Worm (Caenorhabditis elegans) whole organism, L1 larva: ENCODE data around the gene ccdc-47.
A peak's percentile ranks its signal among the peaks of the same experiment; 100 is the strongest.

Experiments used
- C16A3.4 ChIP-seq: fragments of 150-350 bp; optimal IDR thresholded peaks from 2 replicates; lab custom pipeline; 2014; ENCODE audit warnings: missing biosample characterization, missing genetic modification characterization
- Y116A8C.19 ChIP-seq: sonication (generic microtip); optimal IDR thresholded peaks from 2 replicates; lab custom pipeline; 2016; ENCODE audit warnings: missing compliant biosample characterization, missing genetic modification characterization, borderline replicate concordance
- alr-1 ChIP-seq: fragments of 200-800 bp; sonication (Bioruptor generic); optimal IDR thresholded peaks from 2 replicates; lab custom pipeline; 2018; ENCODE audit warnings: borderline replicate concordance, mild to moderate bottlenecking, missing genetic modification characterization, missing compliant biosample characterization
- aly-2 ChIP-seq: fragments of 150-350 bp; optimal IDR thresholded peaks from 2 replicates; lab custom pipeline; 2014; ENCODE audit warnings: missing biosample characterization, missing genetic modification characterization
- blmp-1 ChIP-seq: fragments of 150-350 bp; optimal IDR thresholded peaks from 2 replicates; lab custom pipeline; 2014; ENCODE audit warnings: missing biosample characterization, missing genetic modification characterization
- ceh-63 ChIP-seq: fragments of 200-800 bp; sonication (Bioruptor generic); optimal IDR thresholded peaks from 2 replicates; lab custom pipeline; 2018; ENCODE audit warnings: mild to moderate bottlenecking, missing genetic modification characterization, missing compliant biosample characterization
- ceh-82 ChIP-seq, 3 experiments: fragments of 150-350 bp in 1 of 3; sonication (generic microtip) in 2 of 3; optimal IDR thresholded peaks; 2 replicates each; lab custom pipeline; 2014 to 2017; ENCODE audit warnings: missing biosample characterization in 3 of 3, missing genetic modification characterization in 3 of 3
- ceh-88 ChIP-seq: fragments of 200-800 bp; sonication (Bioruptor generic); IDR thresholded peaks from 2 replicates; pipeline ENCODE4 v1.3.6; 2022; ENCODE audit warnings: missing genetic modification characterization, missing compliant biosample characterization
- ces-1 ChIP-seq: fragments of 150-350 bp; optimal IDR thresholded peaks from 2 replicates; lab custom pipeline; 2014; ENCODE audit warnings: missing biosample characterization, missing genetic modification reagents, missing genetic modification characterization
- dpl-1 ChIP-seq, 3 experiments: fragments of 150-350 bp in 2 of 3; sonication (generic microtip) in 1 of 3; optimal IDR thresholded peaks; 2 replicates each; lab custom pipeline; 2014 to 2017; ENCODE audit warnings: missing biosample characterization in 3 of 3, missing genetic modification characterization in 3 of 3, missing genetic modification reagents in 3 of 3
- dsc-1 ChIP-seq: sonication (generic microtip); optimal IDR thresholded peaks from 2 replicates; lab custom pipeline; 2016; ENCODE audit warnings: mild to moderate bottlenecking, missing genetic modification characterization, missing compliant biosample characterization
- efl-1 ChIP-seq, 4 experiments: fragments of 150-350 bp; optimal IDR thresholded peaks in 3 of 4; peaks in 1 of 4; 1 replicate in 1 of 4; 2 replicates in 3 of 4; lab custom pipeline; 2014; ENCODE audit warnings: missing biosample characterization in 2 of 4, missing genetic modification characterization in 2 of 4, missing genetic modification reagents in 2 of 4
- efl-3 ChIP-seq: fragments of 200-800 bp; sonication (Bioruptor generic); optimal IDR thresholded peaks from 2 replicates; lab custom pipeline; 2018; ENCODE audit warnings: mild to moderate bottlenecking, missing genetic modification characterization, missing compliant biosample characterization
- egl-13 ChIP-seq: sonication (generic microtip); optimal IDR thresholded peaks from 2 replicates; lab custom pipeline; 2016; ENCODE audit warnings: missing genotype, missing genetic modification reagents, missing genetic modification characterization, missing compliant biosample characterization
- egl-27 ChIP-seq, 2 experiments: fragments of 150-350 bp in 1 of 2; sonication (generic microtip); optimal IDR thresholded peaks; 3 replicates each; lab custom pipeline; 2017 to 2018; ENCODE audit warnings: missing biosample characterization in 2 of 2, missing genetic modification characterization in 2 of 2, missing genetic modification reagents in 2 of 2
- elt-2 ChIP-seq: sonication (generic microtip); optimal IDR thresholded peaks from 2 replicates; lab custom pipeline; 2016; ENCODE audit warnings: missing genetic modification characterization, mild to moderate bottlenecking, inconsistent platforms, missing compliant biosample characterization, missing genetic modification reagents
- elt-3 ChIP-seq, 6 experiments: fragments of 150-350 bp in 1 of 6; sonication (generic microtip); optimal IDR thresholded peaks; 2 replicates each; lab custom pipeline; 2017 to 2018; ENCODE audit warnings: missing biosample characterization in 6 of 6, missing genetic modification characterization in 6 of 6, inconsistent platforms in 1 of 6
- ets-5 ChIP-seq: fragments of 200-800 bp; sonication (Bioruptor generic); IDR thresholded peaks from 2 replicates; pipeline ENCODE4 v1.3.6; 2022; ENCODE audit warnings: missing genetic modification characterization, missing compliant biosample characterization
- fkh-10 ChIP-seq: sonication (generic microtip); optimal IDR thresholded peaks from 2 replicates; lab custom pipeline; 2017; ENCODE audit warnings: missing biosample characterization, missing genetic modification reagents, missing genetic modification characterization
- fkh-4 ChIP-seq: sonication (generic microtip); optimal IDR thresholded peaks from 2 replicates; lab custom pipeline; 2016; ENCODE audit warnings: missing compliant biosample characterization, missing genetic modification characterization, borderline replicate concordance
- fkh-8 ChIP-seq: sonication (generic microtip); optimal IDR thresholded peaks from 2 replicates; lab custom pipeline; 2016; ENCODE audit warnings: mild to moderate bottlenecking, missing genetic modification characterization, missing compliant biosample characterization
- fos-1 ChIP-seq: fragments of 150-350 bp; optimal IDR thresholded peaks from 2 replicates; lab custom pipeline; 2014; ENCODE audit warnings: missing biosample characterization, missing genetic modification characterization
- grh-1 ChIP-seq: fragments of 200-800 bp; sonication (Bioruptor generic); IDR thresholded peaks from 2 replicates; pipeline ENCODE4 v1.3.6; 2022; ENCODE audit warnings: missing genetic modification reagents, missing genetic modification characterization, missing compliant biosample characterization
- hlh-4 ChIP-seq: sonication (generic microtip); optimal IDR thresholded peaks from 2 replicates; lab custom pipeline; 2016; ENCODE audit warnings: mild to moderate bottlenecking, missing genetic modification characterization, missing compliant biosample characterization
- isw-1 ChIP-seq: fragments of 200-800 bp; sonication (Bioruptor generic); IDR thresholded peaks from 2 replicates; pipeline ENCODE4 v1.3.6; 2022; ENCODE audit warnings: missing genetic modification characterization, missing compliant biosample characterization
- lsy-2 ChIP-seq, 2 experiments: fragments of 150-350 bp; optimal IDR thresholded peaks; 2 replicates each; lab custom pipeline; 2014; ENCODE audit warnings: missing biosample characterization in 2 of 2, missing genetic modification characterization in 2 of 2
- mab-9 ChIP-seq: fragments of 200-800 bp; sonication (Bioruptor generic); IDR thresholded peaks from 2 replicates; pipeline ENCODE4 v1.3.6; 2022; ENCODE audit warnings: missing genetic modification reagents, missing genetic modification characterization, missing compliant biosample characterization
- mdl-1 ChIP-seq, 2 experiments: fragments of 150-350 bp; optimal IDR thresholded peaks; 2 replicates each; lab custom pipeline; 2014 to 2017; ENCODE audit warnings: missing biosample characterization in 2 of 2, missing genetic modification characterization in 2 of 2, inconsistent platforms in 1 of 2
- mep-1 ChIP-seq: fragments of 150-350 bp; optimal IDR thresholded peaks from 2 replicates; lab custom pipeline; 2014; ENCODE audit warnings: missing biosample characterization, missing genetic modification characterization
- nhr-11 ChIP-seq: fragments of 150-350 bp; optimal IDR thresholded peaks from 2 replicates; lab custom pipeline; 2014; ENCODE audit warnings: missing biosample characterization, missing genetic modification characterization
- nhr-20 ChIP-seq: sonication (generic microtip); optimal IDR thresholded peaks from 2 replicates; lab custom pipeline; 2016; ENCODE audit warnings: mild to moderate bottlenecking, missing genetic modification characterization, missing compliant biosample characterization
- nhr-28 ChIP-seq: fragments of 150-350 bp; optimal IDR thresholded peaks from 2 replicates; lab custom pipeline; 2014; ENCODE audit warnings: missing biosample characterization, missing genetic modification characterization
- nhr-77 ChIP-seq: fragments of 150-350 bp; optimal IDR thresholded peaks from 2 replicates; lab custom pipeline; 2014; ENCODE audit warnings: missing biosample characterization, missing genetic modification characterization
- nhr-84 ChIP-seq: sonication (generic microtip); optimal IDR thresholded peaks from 2 replicates; lab custom pipeline; 2017; ENCODE audit warnings: missing biosample characterization, missing genetic modification characterization
- nhr-85 ChIP-seq: sonication (generic microtip); peaks from one replicate; lab custom pipeline; 2016; ENCODE audit warnings: missing genetic modification characterization, inconsistent platforms, missing compliant biosample characterization
- nhr-90 ChIP-seq: sonication (generic microtip); optimal IDR thresholded peaks from 2 replicates; lab custom pipeline; 2016; ENCODE audit warnings: mild to moderate bottlenecking, missing genetic modification characterization, missing compliant biosample characterization; ENCODE audit not compliant: poor library complexity
- pqm-1 ChIP-seq: sonication (generic microtip); optimal IDR thresholded peaks from 3 replicates; lab custom pipeline; 2017; ENCODE audit warnings: missing biosample characterization, missing genetic modification characterization
- rnt-1 ChIP-seq: sonication (generic microtip); optimal IDR thresholded peaks from 2 replicates; lab custom pipeline; 2016; ENCODE audit warnings: mild to moderate bottlenecking, missing genetic modification characterization, moderate library complexity, missing compliant biosample characterization
- sox-4 ChIP-seq: sonication (generic microtip); optimal IDR thresholded peaks from 2 replicates; lab custom pipeline; 2016; ENCODE audit warnings: missing genetic modification characterization, missing compliant biosample characterization
- tbx-2 ChIP-seq: sonication (generic microtip); optimal IDR thresholded peaks from 2 replicates; lab custom pipeline; 2016; ENCODE audit warnings: missing genetic modification characterization, missing compliant biosample characterization
- unc-130 ChIP-seq: fragments of 150-350 bp; optimal IDR thresholded peaks from 2 replicates; lab custom pipeline; 2017; ENCODE audit warnings: missing biosample characterization, missing genetic modification characterization, inconsistent platforms
- unc-62 ChIP-seq: fragments of 150-350 bp; optimal IDR thresholded peaks from 2 replicates; lab custom pipeline; 2014; ENCODE audit warnings: missing biosample characterization, missing genetic modification reagents, missing genetic modification characterization
- unc-86 ChIP-seq: sonication (generic microtip); optimal IDR thresholded peaks from 2 replicates; lab custom pipeline; 2016; ENCODE audit warnings: missing genetic modification characterization, missing compliant biosample characterization
- vab-15 ChIP-seq: sonication (generic microtip); optimal IDR thresholded peaks from 2 replicates; lab custom pipeline; 2017; ENCODE audit warnings: missing genotype, mild to moderate bottlenecking, missing genetic modification characterization, missing compliant biosample characterization
- zag-1 ChIP-seq: fragments of 150-350 bp; optimal IDR thresholded peaks from 2 replicates; lab custom pipeline; 2014; ENCODE audit warnings: missing biosample characterization, missing genetic modification characterization

ccdc-47 gene

DNA sequence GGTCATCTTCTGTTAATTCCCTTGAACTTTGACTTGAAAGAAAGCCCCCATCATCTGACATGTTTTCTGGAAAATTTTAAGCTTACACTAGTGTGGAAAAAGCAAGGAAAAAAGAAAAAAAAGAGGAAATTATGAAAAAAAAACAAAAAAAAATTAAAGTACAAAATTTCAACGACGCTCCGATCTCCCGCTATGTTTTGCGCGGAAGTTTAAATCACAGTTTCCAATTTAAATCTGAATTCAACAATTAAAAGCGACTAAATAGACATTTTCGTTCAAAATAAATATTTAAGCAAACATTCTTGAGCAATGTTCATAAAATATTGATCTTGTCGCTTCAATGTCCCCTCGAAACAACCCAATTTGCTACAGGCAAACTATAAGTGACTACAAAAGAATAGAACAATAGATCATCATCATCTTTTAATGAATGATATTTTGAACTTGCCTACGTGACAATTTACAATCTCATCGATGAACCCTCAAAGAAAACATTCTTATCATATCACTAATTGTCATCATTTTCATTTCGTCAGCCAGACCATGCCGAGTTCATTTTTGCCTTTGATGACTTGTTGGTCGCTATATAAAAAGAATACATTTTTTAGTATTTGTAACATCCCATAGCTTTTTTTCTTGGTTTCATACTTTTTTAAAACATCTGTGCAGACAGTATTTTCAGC is 5.0 kb downstream of the ccdc-47 start, which contains the start of the genes metl-6 and nit-1 (continued):
- TF ChIP-seq nhr-20 (no peak), isw-1 (GFP tag; lab: Robert Waterston, UW) (no peak), ces-1 (no peak), egl-13 (tag; lab: Kevin White, UChicago) (no peak), ceh-63 (no peak), efl-1 (optimal IDR thresholded peaks at IDR 0.05; lab: Kevin White, UChicago) (peak in 1 of 2 experiments; percentile 79), efl-1 (GFP tag; optimal IDR thresholded peaks at IDR 0.05 in 1 of 2; lab: Kevin White, UChicago) (peak; percentile 85 to 98), pqm-1 (tag; lab: Kevin White, UChicago) (no peak)
- TF ChIP-seq, all 84 proteins: peak for 8

DNA sequence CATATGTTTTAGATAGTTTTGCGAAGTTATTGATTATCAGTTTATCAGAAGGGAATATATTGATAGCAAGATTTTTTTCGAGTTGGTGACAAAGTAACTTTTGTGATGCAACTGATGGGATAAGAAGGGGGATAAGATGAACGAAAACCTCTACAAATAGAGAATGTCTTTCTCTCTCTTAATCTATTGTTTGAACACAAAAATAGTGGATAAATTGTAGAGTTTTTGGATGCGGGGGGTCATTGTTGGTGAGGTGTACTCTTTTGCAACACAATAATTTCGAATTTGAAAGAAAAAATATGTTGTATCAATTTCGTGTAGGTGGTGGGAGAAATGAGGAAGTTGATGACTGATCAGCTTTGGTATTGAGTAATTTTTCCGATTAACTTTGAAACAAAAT is 9.3 kb downstream of the ccdc-47 start, which contains the start of gene ZK1058.9:
ZK1058.9 (minus strand) TSS at position 101 of the 400 bp plus-strand sequence.
- TF ChIP-seq Y116A8C.19 (tag; lab: Kevin White, UChicago) (no peak), blmp-1 (no peak), efl-1 (optimal IDR thresholded peaks at IDR 0.05; lab: Kevin White, UChicago) (no peak), efl-1 (GFP tag; optimal IDR thresholded peaks at IDR 0.05 in 1 of 2; lab: Kevin White, UChicago) (peak in 1 of 2 experiments; percentile 83)

- TF ChIP-seq elt-3 (tag; optimal IDR thresholded peaks at IDR 0.05; lab: Kevin White, UChicago) (no peak), mab-9 (GFP tag; lab: Robert Waterston, UW) (no peak), grh-1 (GFP tag; lab: Robert Waterston, UW) (no peak), rnt-1 (tag; lab: Kevin White, UChicago) (no peak), C16A3.4 (tag; lab: Kevin White, UChicago) (no peak)
These were observed 10.0 kb downstream of the ccdc-47 start for ce11 chrIII:3926801-3927200.

DNA sequence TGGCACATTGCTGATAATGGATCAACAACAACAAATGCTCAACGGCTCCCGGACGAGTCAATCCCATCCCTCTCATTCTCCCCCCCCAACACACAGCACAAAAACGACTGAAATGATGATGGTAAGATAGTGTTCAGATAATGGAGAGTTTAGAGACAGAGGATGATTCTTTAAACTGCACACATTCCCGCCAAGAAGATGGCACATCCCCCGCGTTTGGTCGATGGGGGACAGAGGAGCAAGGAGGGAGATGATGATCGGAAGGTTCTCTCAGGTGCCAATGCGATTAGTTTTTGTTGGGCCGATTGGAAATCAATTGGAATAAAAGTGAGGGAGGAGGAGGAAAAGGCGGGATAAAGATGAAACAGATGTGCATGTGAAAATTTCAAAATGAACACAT is 10.7 kb downstream of the ccdc-47 start:
- TF ChIP-seq pqm-1 (tag; lab: Kevin White, UChicago), result no peak
- no peak for TF ChIP-seq efl-3 (GFP tag; lab: Kevin White, UChicago)
- TF ChIP-seq nhr-20, result no peak
- no peak for TF ChIP-seq mep-1 (tag; lab: Kevin White, UChicago)
- no peak for TF ChIP-seq hlh-4 (tag; lab: Kevin White, UChicago)
- no peak for TF ChIP-seq vab-15 (tag; lab: Kevin White, UChicago)
- TF ChIP-seq dsc-1 (tag; lab: Kevin White, UChicago), result peak; percentile 51
- no peak for TF ChIP-seq egl-13 (tag; lab: Kevin White, UChicago)
- TF ChIP-seq lsy-2 (tag; optimal IDR thresholded peaks at IDR 0.05; lab: Kevin White, UChicago), result peak; percentile 15 to 38
- no peak for TF ChIP-seq mdl-1 (tag; optimal IDR thresholded peaks at IDR 0.05; lab: Kevin White, UChicago)
- no peak for TF ChIP-seq zag-1 (tag; lab: Kevin White, UChicago)
- no peak for TF ChIP-seq egl-27 (tag; optimal IDR thresholded peaks at IDR 0.05; lab: Kevin White, UChicago)
- no peak for TF ChIP-seq ets-5 (GFP tag; lab: Robert Waterston, UW)
- TF ChIP-seq sox-4 (tag; lab: Kevin White, UChicago), result no peak
- no peak for TF ChIP-seq fkh-8 (tag; lab: Kevin White, UChicago)
- no peak for TF ChIP-seq nhr-90 (tag; lab: Kevin White, UChicago)
- TF ChIP-seq nhr-77, result no peak
- TF ChIP-seq fos-1, result no peak
- TF ChIP-seq elt-2 (tag; lab: Kevin White, UChicago), result no peak
- TF ChIP-seq dpl-1 (GFP tag; optimal IDR thresholded peaks at IDR 0.05; lab: Kevin White, UChicago), result peak in 2 of 3 experiments; percentile 18 to 27
- no peak for TF ChIP-seq fkh-10 (GFP tag; lab: Kevin White, UChicago)
- peak; percentile 65 for TF ChIP-seq unc-130 (tag; lab: Kevin White, UChicago)
- TF ChIP-seq unc-86, result no peak
- no peak for TF ChIP-seq unc-62 (GFP tag; lab: Kevin White, UChicago)
- no peak for TF ChIP-seq alr-1 (tag; lab: Kevin White, UChicago)
- no peak for TF ChIP-seq ceh-88 (GFP tag; lab: Robert Waterston, UW)
- no peak for TF ChIP-seq nhr-85 (tag; lab: Kevin White, UChicago)
- no peak for TF ChIP-seq fkh-4
- TF ChIP-seq tbx-2, result no peak
- TF ChIP-seq aly-2, result no peak
- no peak for TF ChIP-seq ceh-63
- TF ChIP-seq nhr-28 (tag; lab: Kevin White, UChicago), result no peak
- TF ChIP-seq ceh-82 (tag; optimal IDR thresholded peaks at IDR 0.05; lab: Kevin White, UChicago), result no peak
- no peak for TF ChIP-seq nhr-11 (tag; lab: Kevin White, UChicago)
- TF ChIP-seq nhr-84 (tag; lab: Kevin White, UChicago), result no peak
